Fruit fly (Drosophila melanogaster) whole organism, pupa: ENCODE results near the gene CG10164.

Source experiments
- CG10348 ChIP-seq: fragments of 200-800 bp; sonication (Bioruptor generic); IDR thresholded peaks from 2 replicates; pipeline ENCODE4 v1.3.6; 2022; ENCODE audit warnings: missing biosample characterization, missing genetic modification characterization
- CG12605 ChIP-seq: fragments of 200-800 bp; sonication (Bioruptor generic); IDR thresholded peaks from 2 replicates; pipeline ENCODE4 v1.3.6; 2022; ENCODE audit warnings: missing biosample characterization, missing genetic modification characterization
- CG13204 ChIP-seq: fragments of 200-800 bp; sonication (Bioruptor generic); optimal IDR thresholded peaks from 2 replicates; lab custom pipeline; 2018; ENCODE audit warnings: missing biosample characterization, mild to moderate bottlenecking, missing genetic modification characterization, moderate library complexity
- CG14655 ChIP-seq: fragments of 200-800 bp; sonication (Bioruptor generic); optimal IDR thresholded peaks from 3 replicates; lab custom pipeline; 2017; ENCODE audit warnings: mild to moderate bottlenecking, missing biosample characterization, missing genetic modification reagents, missing genetic modification characterization
- CG15710 ChIP-seq: fragments of 200-800 bp; sonication (Bioruptor generic); optimal IDR thresholded peaks from 2 replicates; lab custom pipeline; 2018; ENCODE audit warnings: missing biosample characterization, mild to moderate bottlenecking, missing genetic modification characterization, moderate library complexity
- CG17806 ChIP-seq: fragments of 200-800 bp; sonication (Bioruptor generic); optimal IDR thresholded peaks from 2 replicates; lab custom pipeline; 2018; ENCODE audit warnings: missing biosample characterization, mild to moderate bottlenecking, missing genetic modification characterization, moderate library complexity
- CG32121 ChIP-seq: fragments of 200-800 bp; sonication (Bioruptor generic); IDR thresholded peaks from 2 replicates; pipeline ENCODE4 v1.3.6; 2022; ENCODE audit warnings: missing biosample characterization, missing genetic modification characterization
- CG34367 ChIP-seq: fragments of 200-800 bp; sonication (Bioruptor generic); optimal IDR thresholded peaks from 2 replicates; lab custom pipeline; 2018; ENCODE audit warnings: missing biosample characterization, mild to moderate bottlenecking, missing genetic modification characterization
- CG4496 ChIP-seq: fragments of 200-800 bp; sonication (Bioruptor generic); IDR thresholded peaks from 3 replicates; pipeline ENCODE4 v1.3.6; 2022; ENCODE audit warnings: missing biosample characterization, missing genetic modification characterization
- CG8159 ChIP-seq: fragments of 200-800 bp; sonication (Bioruptor generic); optimal IDR thresholded peaks from 3 replicates; lab custom pipeline; 2018; ENCODE audit warnings: missing biosample characterization, mild to moderate bottlenecking, missing genetic modification characterization, moderate library complexity
- CG8301 ChIP-seq: fragments of 200-800 bp; sonication (Bioruptor generic); optimal IDR thresholded peaks from 2 replicates; lab custom pipeline; 2018; ENCODE audit warnings: missing biosample characterization, mild to moderate bottlenecking, missing genetic modification characterization
- CG9948 ChIP-seq: fragments of 200-800 bp; sonication (Bioruptor generic); optimal IDR thresholded peaks from 2 replicates; lab custom pipeline; 2018; ENCODE audit warnings: missing biosample characterization, mild to moderate bottlenecking, missing genetic modification characterization, moderate library complexity
- D1 ChIP-seq: fragments of 200-800 bp; sonication (Bioruptor generic); optimal IDR thresholded peaks from 2 replicates; lab custom pipeline; 2018; ENCODE audit warnings: missing biosample characterization, mild to moderate bottlenecking, missing genetic modification characterization, moderate library complexity
- EcR ChIP-seq: fragments of 200-800 bp; sonication (Bioruptor generic); optimal IDR thresholded peaks from 3 replicates; lab custom pipeline; 2019; ENCODE audit warnings: missing biosample characterization, missing genetic modification characterization, mild to moderate bottlenecking, moderate library complexity, missing genetic modification reagents
- Ets98B ChIP-seq: fragments of 200-800 bp; sonication (Bioruptor generic); IDR thresholded peaks from 2 replicates; pipeline ENCODE4 v1.3.6; 2022; ENCODE audit warnings: missing biosample characterization, missing genetic modification characterization
- Pif1A ChIP-seq: fragments of 200-800 bp; sonication (Bioruptor generic); optimal IDR thresholded peaks from 3 replicates; lab custom pipeline; 2016; ENCODE audit warnings: missing biosample characterization, missing genetic modification characterization
- Pif1B ChIP-seq: fragments of 200-800 bp; sonication (Bioruptor generic); optimal IDR thresholded peaks from 3 replicates; lab custom pipeline; 2016; ENCODE audit warnings: missing biosample characterization, missing genetic modification characterization
- Snoo ChIP-seq: fragments of 200-800 bp; sonication (Bioruptor generic); optimal IDR thresholded peaks from 3 replicates; lab custom pipeline; 2017; ENCODE audit warnings: missing biosample characterization, mild to moderate bottlenecking, missing genetic modification characterization, inconsistent platforms
- fd96Ca ChIP-seq: fragments of 200-800 bp; sonication (Bioruptor generic); IDR thresholded peaks from 3 replicates; pipeline ENCODE4 v1.3.6; 2022; ENCODE audit warnings: missing biosample characterization, missing genetic modification characterization
- gl ChIP-seq: fragments of 200-800 bp; sonication (Bioruptor generic); optimal IDR thresholded peaks from 2 replicates; lab custom pipeline; 2018; ENCODE audit warnings: missing biosample characterization, mild to moderate bottlenecking, missing genetic modification characterization
- rn ChIP-seq: fragments of 200-800 bp; sonication (Bioruptor generic); IDR thresholded peaks from 2 replicates; pipeline ENCODE4 v1.3.6; 2022; ENCODE audit warnings: missing biosample characterization, missing genetic modification characterization

The CG10164 gene

DNA sequence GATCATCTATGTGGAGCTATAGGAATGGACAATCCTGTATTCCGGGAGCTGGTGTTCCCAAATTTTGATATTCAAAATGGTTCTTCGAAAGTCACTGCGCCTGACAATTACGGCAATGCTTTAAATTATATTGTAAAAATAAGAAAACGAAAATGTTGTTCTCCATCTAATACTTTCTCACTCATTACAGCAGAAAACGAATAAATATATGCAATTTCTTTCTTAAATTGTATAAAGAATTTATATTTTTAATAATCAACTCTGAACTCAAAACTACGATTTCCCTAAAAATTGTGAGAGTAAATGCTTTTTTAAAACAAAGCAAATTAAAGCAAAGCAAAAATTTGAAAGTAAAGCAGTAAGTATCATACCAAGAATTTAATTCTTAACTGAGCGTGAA is at the start of gene CG10164:
TSS of gene CG10164 (minus strand) at position 101 of the 400 bp plus-strand sequence.
- TF ChIP-seq CG8301 (no peak), Snoo (tag; lab: Kevin White, UChicago) (no peak), CG32121 (GFP tag; lab: Robert Waterston, UW) (no peak), CG8159 (tag; lab: Kevin White, UChicago) (no peak), fd96Ca (GFP tag; lab: Robert Waterston, UW) (no peak), Pif1B (GFP tag; lab: Kevin White, UChicago) (no peak), rn (no peak), CG12605 (GFP tag; lab: Robert Waterston, UW) (no peak), CG34367 (no peak), Ets98B (GFP tag; lab: Robert Waterston, UW) (no peak)

DNA sequence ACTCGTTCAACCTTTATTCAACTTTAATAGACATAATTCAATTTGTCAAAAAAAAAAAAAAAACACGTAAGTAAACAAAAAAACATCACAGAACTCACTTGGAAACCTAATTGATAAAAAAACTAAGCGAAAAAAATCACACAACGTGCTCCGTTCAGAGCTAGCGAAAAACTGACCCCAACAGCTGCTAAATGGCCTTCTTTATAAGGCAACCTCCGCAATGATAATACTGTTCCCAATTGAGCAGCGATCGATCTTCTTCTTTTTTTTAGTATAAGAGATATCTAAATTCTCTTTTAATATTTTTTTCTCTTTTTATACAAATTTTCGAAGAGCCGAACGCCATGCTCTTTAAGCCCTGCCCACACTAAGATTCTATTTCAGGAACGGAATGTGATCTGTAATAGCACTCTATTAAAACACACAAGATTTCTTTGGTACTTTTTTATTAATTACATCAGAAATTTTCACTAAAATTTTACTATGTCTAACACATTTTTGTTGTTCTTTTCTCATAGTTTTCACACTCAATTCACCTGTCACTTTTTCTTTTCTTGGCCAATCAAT is 48.7 kb upstream of the CG10164 start, which contains the start of gene CG10184:
TSS of gene CG10184 (minus strand) at position 181 of the 567 bp plus-strand sequence.
- TF ChIP-seq CG8159 (tag; lab: Kevin White, UChicago) (no peak), rn (no peak), CG12605 (GFP tag; lab: Robert Waterston, UW) (peak; percentile 61), D1 (no peak), Snoo (tag; lab: Kevin White, UChicago) (no peak), Pif1A (GFP tag; lab: Kevin White, UChicago) (peak; percentile 48), CG9948 (tag; lab: Kevin White, UChicago) (no peak), CG15710 (tag; lab: Kevin White, UChicago) (no peak), CG34367 (no peak), CG32121 (GFP tag; lab: Robert Waterston, UW) (no peak), gl (tag; lab: Kevin White, UChicago) (peak; percentile 30), EcR (GFP tag; lab: Kevin White, UChicago) (no peak), fd96Ca (GFP tag; lab: Robert Waterston, UW) (no peak), CG10348 (GFP tag; lab: Robert Waterston, UW) (no peak), CG4496 (GFP tag; lab: Robert Waterston, UW) (no peak), CG14655 (GFP tag; lab: Kevin White, UChicago) (peak; percentile 16), CG13204 (no peak), CG17806 (tag; lab: Kevin White, UChicago) (peak; percentile 13), Ets98B (GFP tag; lab: Robert Waterston, UW) (no peak; the same call in 1 of the 2 replicates), Pif1B (GFP tag; lab: Kevin White, UChicago) (no peak)

DNA sequence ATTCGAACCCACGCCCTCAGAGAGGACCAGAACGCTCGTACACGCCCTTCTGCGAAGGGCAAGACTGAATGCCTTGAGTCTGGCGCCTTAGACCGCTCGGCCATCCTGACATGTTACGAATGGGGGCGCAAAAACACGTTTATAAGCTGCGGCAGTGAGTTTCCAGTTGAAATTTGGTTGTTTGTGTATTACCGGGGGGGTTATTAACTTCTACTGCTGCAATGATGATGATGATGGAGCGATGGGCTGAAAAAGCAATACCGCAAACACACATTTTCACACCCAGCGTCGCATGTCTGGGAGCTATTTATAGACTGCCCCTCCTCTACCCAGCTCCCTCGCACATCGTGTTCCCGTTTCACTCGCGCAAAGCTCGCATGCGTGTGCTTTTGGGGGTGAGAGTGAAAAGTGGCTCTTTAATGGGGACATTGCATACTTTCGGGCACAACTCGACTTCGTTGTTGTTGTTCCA is 44.6 kb upstream of the CG10164 start:
- TF ChIP-seq CG4496 (GFP tag; lab: Robert Waterston, UW) (0 out of 3 replicates have a peak, but pooled peaks have one; percentile 55), CG32121 (GFP tag; lab: Robert Waterston, UW) (no peak), CG13204 (no peak), rn (no peak), EcR (GFP tag; lab: Kevin White, UChicago) (peak; percentile 92)

DNA sequence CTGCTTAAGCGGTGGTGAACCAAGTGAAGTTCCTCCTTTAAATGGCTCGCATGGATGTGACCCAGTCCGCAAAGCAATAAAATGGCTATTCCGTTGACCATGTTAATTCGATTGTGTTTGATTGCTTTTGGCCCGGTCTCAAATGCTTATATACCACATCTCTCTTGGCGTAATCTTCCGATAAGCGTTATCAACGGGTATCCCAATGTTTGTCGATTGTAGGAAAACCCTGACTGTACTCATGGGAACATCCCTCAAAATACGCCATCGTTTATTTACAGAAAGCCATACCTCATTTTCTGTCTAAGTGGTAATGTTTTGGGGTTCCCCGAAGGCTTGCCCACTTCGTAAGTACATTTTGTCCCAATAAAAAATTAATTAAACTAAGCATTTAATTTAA is 42.2 kb upstream of the CG10164 start, which contains the start of gene CG10183:
TSS of gene CG10183 (minus strand) at position 101 of the 400 bp plus-strand sequence.
- no peak for TF ChIP-seq gl (tag; lab: Kevin White, UChicago)

DNA sequence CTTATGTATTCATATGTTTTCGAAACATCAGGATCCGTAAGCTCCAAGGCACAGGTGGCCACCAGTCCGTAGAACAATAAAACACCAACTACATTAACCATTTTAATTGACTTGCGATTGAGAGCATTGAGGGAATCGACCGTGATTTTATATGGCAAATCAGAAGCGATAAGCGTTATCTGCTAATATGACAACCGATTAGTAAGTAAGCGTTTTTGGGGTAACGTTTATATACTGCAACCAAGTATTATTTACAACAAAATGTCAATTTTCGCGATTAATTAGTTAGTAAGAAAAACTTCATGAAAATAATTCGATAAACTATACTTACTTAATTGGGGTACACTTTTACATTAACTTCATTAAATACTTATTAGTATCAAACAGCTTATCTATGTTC is 39.4 kb upstream of the CG10164 start, which contains the start of gene CG16723:
TSS of gene CG16723 (minus strand) at position 101 of the 400 bp plus-strand sequence.
- TF ChIP-seq EcR (GFP tag; lab: Kevin White, UChicago): no peak
- no peak for TF ChIP-seq CG10348 (GFP tag; lab: Robert Waterston, UW)
- TF ChIP-seq Snoo (tag; lab: Kevin White, UChicago): no peak
- TF ChIP-seq rn: no peak
- no peak for TF ChIP-seq Pif1B (GFP tag; lab: Kevin White, UChicago)
- TF ChIP-seq CG17806 (tag; lab: Kevin White, UChicago): no peak
- no peak for TF ChIP-seq CG14655 (GFP tag; lab: Kevin White, UChicago)
- TF ChIP-seq CG34367: no peak
- TF ChIP-seq gl (tag; lab: Kevin White, UChicago): no peak
- TF ChIP-seq CG8301: no peak
- no peak for TF ChIP-seq Pif1A (GFP tag; lab: Kevin White, UChicago)
- TF ChIP-seq D1: no peak
- TF ChIP-seq Ets98B (GFP tag; lab: Robert Waterston, UW): no peak
- TF ChIP-seq CG13204: no peak
- TF ChIP-seq CG32121 (GFP tag; lab: Robert Waterston, UW): no peak
- TF ChIP-seq CG12605 (GFP tag; lab: Robert Waterston, UW): no peak
- TF ChIP-seq CG8159 (tag; lab: Kevin White, UChicago): no peak
- TF ChIP-seq, all 21 proteins: peak for 0

DNA sequence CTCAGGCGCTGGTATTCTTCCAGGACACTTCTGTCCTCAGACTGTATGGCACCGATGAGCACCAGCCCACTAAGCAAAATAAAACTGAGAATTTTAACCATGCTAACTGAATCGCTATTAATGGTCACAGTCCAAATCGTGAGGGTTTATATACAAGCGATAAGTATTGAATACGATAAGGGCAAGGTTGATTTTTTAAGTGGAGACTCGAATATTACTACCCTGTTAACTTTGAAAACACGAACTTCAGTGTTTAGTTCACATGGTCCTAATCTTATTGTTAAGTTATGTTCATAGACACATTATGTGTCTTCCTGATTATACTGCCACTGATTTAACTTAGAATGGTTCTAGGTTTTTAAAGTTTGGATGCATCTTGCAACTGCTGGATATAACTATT is 35.9 kb upstream of the CG10164 start, which contains the start of gene CG33337:
TSS of gene CG33337 (minus strand) at position 101 of the 400 bp plus-strand sequence.
- TF ChIP-seq CG14655 (GFP tag; lab: Kevin White, UChicago) (no peak), EcR (GFP tag; lab: Kevin White, UChicago) (no peak)
